Fruit fly (Drosophila melanogaster): ENCODE data around the gene mRpL23.
A peak's percentile ranks its signal among the peaks of the same experiment; 100 is the strongest.

The mRpL23 gene

dm6 chr3L:2373421-2374043, at the start of gene mRpL23, which contains the start of gene CG9004 (continued):
- TF ChIP-seq Opbp (GFP tag; IDR thresholded peaks at IDR 0.05; ENCODE audit: partially characterized antibody) = no peak; the same call in 2 of the 3 replicates
- peak; percentile 100 for TF ChIP-seq CG1602 (GFP tag; optimal IDR thresholded peaks at IDR 0.05)
- TF ChIP-seq sisA (GFP tag; IDR thresholded peaks at IDR 0.05) = peak; percentile 100
- TF ChIP-seq CG10267 (tag; optimal IDR thresholded peaks at IDR 0.05) = peak; percentile 100
- peak; percentile 99 for TF ChIP-seq slou (GFP tag; optimal IDR thresholded peaks at IDR 0.05)
- peak; percentile 98 for TF ChIP-seq Fer1 (GFP tag; optimal IDR thresholded peaks at IDR 0.05)
- TF ChIP-seq exex (tag; optimal IDR thresholded peaks at IDR 0.05) = peak; percentile 92
- peak; percentile 93 for TF ChIP-seq TFAM (GFP tag; optimal IDR thresholded peaks at IDR 0.05)
- peak; percentile 99 for TF ChIP-seq CG4854 (GFP tag; optimal IDR thresholded peaks at IDR 0.05)
- TF ChIP-seq CG4282 (GFP tag; optimal IDR thresholded peaks at IDR 0.05) = peak; percentile 95
- TF ChIP-seq MBD-R2 (GFP tag; IDR thresholded peaks at IDR 0.05) = peak; percentile 100
- TF ChIP-seq CG4404 (GFP tag; IDR thresholded peaks at IDR 0.05) = peak; percentile 100
- peak; percentile 98 for TF ChIP-seq jumu (GFP tag; optimal IDR thresholded peaks at IDR 0.05)
- peak; percentile 100 for TF ChIP-seq NFAT (GFP tag; IDR thresholded peaks at IDR 0.05)
- peak; percentile 98 for TF ChIP-seq eyg (GFP tag; optimal IDR thresholded peaks at IDR 0.05)
- peak; percentile 99 for TF ChIP-seq CG7839 (tag; optimal IDR thresholded peaks at IDR 0.05)
- peak; percentile 99 for TF ChIP-seq bcd (GFP tag; optimal IDR thresholded peaks at IDR 0.05)
- peak; percentile 98 for TF ChIP-seq CG12219 (GFP tag; optimal IDR thresholded peaks at IDR 0.05)
- peak; percentile 99 for TF ChIP-seq zen (tag; optimal IDR thresholded peaks at IDR 0.05)
- TF ChIP-seq CG11695 (GFP tag; IDR thresholded peaks at IDR 0.05) = peak; percentile 99
- peak; percentile 100 for TF ChIP-seq ranshi (GFP tag; IDR thresholded peaks at IDR 0.05)
- TF ChIP-seq CG13775 (GFP tag; optimal IDR thresholded peaks at IDR 0.05) = peak; percentile 99
- peak; percentile 95 for TF ChIP-seq CG11560 (tag; IDR thresholded peaks at IDR 0.05)
- TF ChIP-seq CG5180 (GFP tag; optimal IDR thresholded peaks at IDR 0.05) = peak; percentile 90
- peak; percentile 99 for TF ChIP-seq Dip3 (GFP tag; optimal IDR thresholded peaks at IDR 0.05)
- peak; percentile 97 for TF ChIP-seq ssp (GFP tag; IDR thresholded peaks at IDR 0.05)
- TF ChIP-seq Camta (GFP tag; optimal IDR thresholded peaks at IDR 0.05) = peak; percentile 99
- TF ChIP-seq Atf6 (GFP tag; IDR thresholded peaks at IDR 0.05) = peak; percentile 99
- peak; percentile 92 for TF ChIP-seq kni (GFP tag; optimal IDR thresholded peaks at IDR 0.05)
- TF ChIP-seq sqz (GFP tag; optimal IDR thresholded peaks at IDR 0.05) = peak; percentile 97
- TF ChIP-seq lov (optimal IDR thresholded peaks at IDR 0.05) = no peak
- peak; percentile 99 for TF ChIP-seq lov (GFP tag; IDR thresholded peaks at IDR 0.05)
- TF ChIP-seq gcm2 (GFP tag; optimal IDR thresholded peaks at IDR 0.05) = peak; percentile 97
- peak; percentile 94 for TF ChIP-seq CG8281 (tag; optimal IDR thresholded peaks at IDR 0.05)
- TF ChIP-seq CG34422 (GFP tag; IDR thresholded peaks at IDR 0.05) = peak; percentile 100
- TF ChIP-seq Usf (GFP tag; optimal IDR thresholded peaks at IDR 0.05) = peak; percentile 99
- TF ChIP-seq CG33213 (GFP tag; optimal IDR thresholded peaks at IDR 0.05) = peak; percentile 99
- TF ChIP-seq CG30431 (GFP tag; optimal IDR thresholded peaks at IDR 0.05) = peak; percentile 99
- TF ChIP-seq fd96Cb (tag; optimal IDR thresholded peaks at IDR 0.05) = peak; percentile 99
- peak; percentile 99 for TF ChIP-seq zfh2 (GFP tag; optimal IDR thresholded peaks at IDR 0.05)
- peak; percentile 98 for TF ChIP-seq repo (GFP tag; optimal IDR thresholded peaks at IDR 0.05)
- peak; percentile 98 for TF ChIP-seq CG11504 (tag; optimal IDR thresholded peaks at IDR 0.05)
- peak; percentile 100 for TF ChIP-seq CG11085 (GFP tag; IDR thresholded peaks at IDR 0.05)
- peak; percentile 97 for TF ChIP-seq crc (GFP tag; optimal IDR thresholded peaks at IDR 0.05)
- TF ChIP-seq CG17802 (tag; optimal IDR thresholded peaks at IDR 0.05) = peak; percentile 92
- TF ChIP-seq stwl (tag; optimal IDR thresholded peaks at IDR 0.05) = peak; percentile 88
- TF ChIP-seq CG10543 (GFP tag; optimal IDR thresholded peaks at IDR 0.05) = peak; percentile 97
- TF ChIP-seq Optix (GFP tag; IDR thresholded peaks at IDR 0.05) = peak; percentile 99
- peak; percentile 82 for TF ChIP-seq MESR4 (GFP tag; optimal IDR thresholded peaks at IDR 0.05)
- peak; percentile 97 for TF ChIP-seq CG1529 (GFP tag; optimal IDR thresholded peaks at IDR 0.05)
- peak; percentile 98 for TF ChIP-seq CG13123 (GFP tag; optimal IDR thresholded peaks at IDR 0.05)

Data from whole organism, embryonic.